Worm (Caenorhabditis elegans): ENCODE results near the gene F52E1.2.

F52E1.2 gene

ce11 chrV:8445636-8446035 lies 35.2 kb downstream of the F52E1.2 start (continued):
- no peak for TF ChIP-seq ceh-63 (GFP tag; optimal IDR thresholded peaks at IDR 0.05)
- TF ChIP-seq isw-1 (GFP tag; IDR thresholded peaks at IDR 0.05), result no peak
- TF ChIP-seq ceh-88 (GFP tag; IDR thresholded peaks at IDR 0.05), result no peak
- TF ChIP-seq pag-3 (tag; optimal IDR thresholded peaks at IDR 0.05; ENCODE audit: borderline replicate concordance, insufficient read depth), result no peak
- TF ChIP-seq rnt-1 (tag; optimal IDR thresholded peaks at IDR 0.05), result no peak
- peak; percentile 5 to 62 for TF ChIP-seq lsy-2 (tag; optimal IDR thresholded peaks at IDR 0.05)
- TF ChIP-seq lin-13 (GFP tag; optimal IDR thresholded peaks at IDR 0.05), result no peak
- no peak for TF ChIP-seq zag-1 (tag; optimal IDR thresholded peaks at IDR 0.05)
- TF ChIP-seq unc-30 (tag; optimal IDR thresholded peaks at IDR 0.05), result no peak
- TF ChIP-seq nhr-77 (tag; optimal IDR thresholded peaks at IDR 0.05), result peak; percentile 60
- no peak for TF ChIP-seq ces-1 (GFP tag; optimal IDR thresholded peaks at IDR 0.05)
- no peak for TF ChIP-seq aha-1 (tag; optimal IDR thresholded peaks at IDR 0.05)
- TF ChIP-seq sup-37 (GFP tag; optimal IDR thresholded peaks at IDR 0.05), result no peak
- TF ChIP-seq fkh-4 (tag; optimal IDR thresholded peaks at IDR 0.05; ENCODE audit: borderline replicate concordance), result no peak
- peak; percentile 51 for TF ChIP-seq elt-2 (tag; optimal IDR thresholded peaks at IDR 0.05)
- peak; percentile 71 for TF ChIP-seq lin-14 (GFP tag; optimal IDR thresholded peaks at IDR 0.05)
- TF ChIP-seq vab-15 (tag; optimal IDR thresholded peaks at IDR 0.05), result no peak
- no peak for TF ChIP-seq nhr-19 (GFP tag; conservative IDR thresholded peaks at IDR 0.05)
- TF ChIP-seq C04F5.9 (tag; optimal IDR thresholded peaks at IDR 0.05), result no peak
- TF ChIP-seq nhr-11 (tag; optimal IDR thresholded peaks at IDR 0.05), result no peak
- peak; percentile 9 for TF ChIP-seq fos-1 (tag; optimal IDR thresholded peaks at IDR 0.05)
- no peak for TF ChIP-seq pqm-1 (tag; optimal IDR thresholded peaks at IDR 0.05)
- no peak for TF ChIP-seq nhr-237 (tag; optimal IDR thresholded peaks at IDR 0.05)
- TF ChIP-seq snu-23 (GFP tag; optimal IDR thresholded peaks at IDR 0.05), result peak; percentile 48
- TF ChIP-seq unc-98 (GFP tag; IDR thresholded peaks at IDR 0.05), result no peak
- TF ChIP-seq nhr-71 (tag; optimal IDR thresholded peaks at IDR 0.05), result peak; percentile 48
- no peak for TF ChIP-seq nhr-12 (tag; optimal IDR thresholded peaks at IDR 0.05)
- TF ChIP-seq xbp-1 (tag; optimal IDR thresholded peaks at IDR 0.05), result no peak
- TF ChIP-seq C34B4.2 (tag; optimal IDR thresholded peaks at IDR 0.05), result no peak
- TF ChIP-seq nhr-47 (tag; optimal IDR thresholded peaks at IDR 0.05), result no peak
- no peak for TF ChIP-seq aly-2 (tag; optimal IDR thresholded peaks at IDR 0.05)
- TF ChIP-seq grh-1 (GFP tag; IDR thresholded peaks at IDR 0.05), result no peak
- no peak for TF ChIP-seq mab-9 (GFP tag; IDR thresholded peaks at IDR 0.05)
- no peak for TF ChIP-seq egl-27 (tag; optimal IDR thresholded peaks at IDR 0.05)
- TF ChIP-seq nhr-90 (tag; optimal IDR thresholded peaks at IDR 0.05; ENCODE audit: poor library complexity), result peak; percentile 41
- no peak for TF ChIP-seq unc-86 (tag; optimal IDR thresholded peaks at IDR 0.05)
- TF ChIP-seq Y116A8C.19 (tag; optimal IDR thresholded peaks at IDR 0.05; ENCODE audit: borderline replicate concordance), result no peak
- peak in 3 of 6 experiments; percentile 24 to 53 (median 49) for TF ChIP-seq elt-3 (tag; optimal IDR thresholded peaks at IDR 0.05)
- no peak for TF ChIP-seq egl-13 (tag; optimal IDR thresholded peaks at IDR 0.05)
- TF ChIP-seq fkh-10 (GFP tag; optimal IDR thresholded peaks at IDR 0.05), result no peak
- TF ChIP-seq nhr-84 (tag; optimal IDR thresholded peaks at IDR 0.05), result no peak
- TF ChIP-seq nhr-76 (tag; optimal IDR thresholded peaks at IDR 0.05), result no peak
- no peak for TF ChIP-seq lin-39 (tag; optimal IDR thresholded peaks at IDR 0.05)
- peak; percentile 78 for TF ChIP-seq blmp-1 (tag; optimal IDR thresholded peaks at IDR 0.05)
- TF ChIP-seq lin-35 (GFP tag; optimal IDR thresholded peaks at IDR 0.05), result peak; percentile 2 to 64
- TF ChIP-seq swsn-7 (tag; optimal IDR thresholded peaks at IDR 0.05), result no peak
- no peak for TF ChIP-seq sox-4 (tag; optimal IDR thresholded peaks at IDR 0.05)
- TF ChIP-seq jun-1 (tag; optimal IDR thresholded peaks at IDR 0.05), result peak; percentile 43
- TF ChIP-seq hlh-4 (tag; optimal IDR thresholded peaks at IDR 0.05), result no peak
- TF ChIP-seq F16B12.6 (tag; optimal IDR thresholded peaks at IDR 0.05), result no peak
- no peak for TF ChIP-seq skn-1 (tag; optimal IDR thresholded peaks at IDR 0.05)
- TF ChIP-seq nhr-85 (tag), result peak; percentile 80
- no peak for TF ChIP-seq irx-1 (tag; optimal IDR thresholded peaks at IDR 0.05)
